Worm (Caenorhabditis elegans): ENCODE measurements around the gene nac-2.

The nac-2 gene

DNA sequence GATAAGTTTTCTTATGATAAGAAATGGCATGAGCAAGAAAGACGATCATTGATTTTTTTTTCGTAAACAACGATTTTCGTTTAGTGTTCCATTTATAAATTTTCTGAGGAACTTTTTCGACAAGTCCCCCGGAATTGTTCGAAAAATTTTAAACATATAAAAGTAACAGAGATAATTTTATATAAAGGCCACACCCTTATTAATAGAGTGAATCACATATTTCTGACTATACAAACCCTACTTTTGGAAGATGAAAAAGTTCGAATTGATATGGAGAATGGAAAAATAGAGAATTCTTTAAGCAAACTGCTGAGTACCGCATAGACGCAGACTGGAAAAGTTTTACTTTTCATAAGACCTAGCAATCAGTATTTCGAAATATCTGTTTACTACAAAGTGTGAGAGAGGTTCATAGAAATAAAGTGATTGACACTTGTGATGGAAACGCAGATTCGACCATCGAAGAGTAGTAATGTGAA lies 8.1 kb upstream of the nac-2 start (continued):
- TF ChIP-seq fkh-10 (GFP tag; optimal IDR thresholded peaks at IDR 0.05) (peak; percentile 5), ceh-28 (tag; optimal IDR thresholded peaks at IDR 0.05) (peak; percentile 55), snpc-4 (tag; optimal IDR thresholded peaks at IDR 0.05) (peak; percentile 60)

DNA sequence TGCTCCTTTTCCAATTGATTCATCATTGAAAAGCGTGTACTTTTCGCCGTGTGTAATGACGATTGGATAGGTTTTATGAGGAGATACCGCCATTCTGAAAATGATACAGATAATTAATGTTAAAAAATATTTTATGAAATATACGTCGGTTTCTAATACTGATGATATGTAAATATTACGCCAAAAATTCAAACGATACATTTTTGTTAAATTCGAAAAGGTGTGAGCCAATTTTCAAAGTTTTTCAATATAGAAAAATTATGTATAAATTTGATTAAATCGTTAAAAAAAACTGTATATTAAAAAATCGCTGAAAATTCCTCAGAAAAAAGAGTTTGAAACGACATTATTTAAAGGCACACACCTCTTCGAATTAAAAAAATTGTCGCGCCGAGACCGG lies 7.5 kb upstream of the nac-2 start, which contains the start of gene ikke-1:
Gene ikke-1 (minus strand): TSS at position 101 of the 400 bp plus-strand sequence.
- TF ChIP-seq fos-1 (tag; optimal IDR thresholded peaks at IDR 0.05): no peak
- TF ChIP-seq skn-1 (tag; optimal IDR thresholded peaks at IDR 0.05): no peak
- TF ChIP-seq unc-62 (GFP tag; optimal IDR thresholded peaks at IDR 0.05): no peak
- TF ChIP-seq fkh-10 (GFP tag; optimal IDR thresholded peaks at IDR 0.05): no peak
- no peak for TF ChIP-seq fkh-2 (tag; optimal IDR thresholded peaks at IDR 0.05)
- no peak for TF ChIP-seq nhr-28 (tag; optimal IDR thresholded peaks at IDR 0.05)
- no peak for TF ChIP-seq pqm-1 (tag; optimal IDR thresholded peaks at IDR 0.05)
- no peak for TF ChIP-seq ceh-28 (tag; optimal IDR thresholded peaks at IDR 0.05)
- no peak for TF ChIP-seq egl-27 (tag; optimal IDR thresholded peaks at IDR 0.05)
- no peak for TF ChIP-seq daf-12 (tag; optimal IDR thresholded peaks at IDR 0.05)
- no peak for TF ChIP-seq nhr-67 (tag; optimal IDR thresholded peaks at IDR 0.05)
- no peak for TF ChIP-seq nhr-11 (tag; optimal IDR thresholded peaks at IDR 0.05)
- TF ChIP-seq jun-1 (tag; optimal IDR thresholded peaks at IDR 0.05): no peak

DNA sequence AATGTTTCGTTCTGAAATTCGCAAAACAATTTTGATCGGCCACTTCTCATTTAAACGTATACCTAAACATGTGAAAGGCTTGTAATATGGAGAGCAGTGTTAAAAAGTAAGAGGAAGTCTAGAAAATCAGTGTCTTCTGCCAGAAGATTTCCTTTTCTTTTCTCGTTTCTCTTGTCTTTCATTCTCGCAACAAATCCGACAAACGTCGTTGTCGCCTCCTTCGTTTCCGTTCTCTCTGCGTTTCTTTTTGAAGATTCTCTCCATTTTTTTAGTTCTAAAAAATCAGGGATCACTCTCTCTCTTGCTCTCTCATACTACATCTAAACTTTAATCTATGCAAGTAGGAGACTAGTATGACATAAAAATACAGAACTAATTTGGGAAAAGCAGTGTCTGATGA lies 4.2 kb upstream of the nac-2 start:
- TF ChIP-seq nhr-28 (tag; optimal IDR thresholded peaks at IDR 0.05): no peak
- TF ChIP-seq fkh-10 (GFP tag; optimal IDR thresholded peaks at IDR 0.05): peak; percentile 6

DNA sequence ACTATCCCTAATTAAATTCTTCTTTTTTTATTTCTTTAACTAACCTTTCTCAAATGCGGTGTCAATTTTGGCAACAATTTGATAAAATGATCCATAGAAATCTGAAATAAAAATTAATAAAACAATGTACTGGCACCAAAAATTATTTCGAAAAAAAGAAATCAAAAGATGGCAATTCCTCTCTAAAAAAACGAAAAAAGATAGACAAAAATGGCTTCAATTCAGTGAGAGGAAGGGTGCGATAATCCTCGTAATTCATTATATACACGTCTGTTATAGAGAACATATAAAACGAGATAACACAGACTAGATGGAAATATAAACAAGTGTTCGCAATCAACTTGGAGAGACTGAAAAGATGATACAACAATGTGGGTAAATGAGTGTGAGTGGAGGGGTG lies 2.7 kb upstream of the nac-2 start, which contains the start of gene R107.2:
Gene R107.2 (minus strand): TSS at position 101 of the 400 bp plus-strand sequence.
- TF ChIP-seq ceh-9 (tag; optimal IDR thresholded peaks at IDR 0.05): no peak
- no peak for TF ChIP-seq unc-39 (tag; optimal IDR thresholded peaks at IDR 0.05)
- no peak for TF ChIP-seq daf-12 (tag; optimal IDR thresholded peaks at IDR 0.05)
- no peak for TF ChIP-seq nhr-23 (tag; optimal IDR thresholded peaks at IDR 0.05)
- no peak for TF ChIP-seq nhr-76 (tag; optimal IDR thresholded peaks at IDR 0.05)
- TF ChIP-seq lin-39 (tag; optimal IDR thresholded peaks at IDR 0.05): no peak
- TF ChIP-seq nhr-11 (tag; optimal IDR thresholded peaks at IDR 0.05): no peak
- no peak for TF ChIP-seq lsy-12 (tag; optimal IDR thresholded peaks at IDR 0.05)
- no peak for TF ChIP-seq unc-62 (GFP tag; optimal IDR thresholded peaks at IDR 0.05)

DNA sequence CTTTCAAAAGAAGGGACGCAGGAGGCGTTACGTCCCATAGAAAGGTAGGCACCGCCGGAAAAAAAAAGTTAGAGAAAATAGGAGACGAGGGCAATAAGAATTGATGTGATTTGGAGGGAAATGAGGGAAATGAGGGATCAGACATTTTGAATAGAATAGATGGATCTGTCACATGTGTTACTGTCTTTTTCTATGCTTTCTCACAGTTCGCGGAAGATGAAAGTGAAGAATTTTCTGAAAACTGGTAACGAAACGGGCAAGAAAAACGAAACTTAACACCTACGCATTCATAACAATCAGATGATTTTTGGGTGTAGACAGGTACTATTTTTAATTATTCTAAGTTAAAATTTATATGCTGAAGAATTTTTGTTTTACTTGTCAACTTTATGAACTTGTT lies 5.4 kb downstream of the nac-2 start, which contains the start of gene R107.9:
Gene R107.9 (plus strand): TSS at position 301 of the 400 bp plus-strand sequence.
- TF ChIP-seq egl-5 (tag; optimal IDR thresholded peaks at IDR 0.05): peak; percentile 17
- TF ChIP-seq lin-15B (tag; optimal IDR thresholded peaks at IDR 0.05): no peak
- no peak for TF ChIP-seq lin-39 (tag; optimal IDR thresholded peaks at IDR 0.05)
- no peak for TF ChIP-seq daf-12 (tag; optimal IDR thresholded peaks at IDR 0.05)
- no peak for TF ChIP-seq ama-1 (optimal IDR thresholded peaks at IDR 0.05)
- TF ChIP-seq nhr-237 (tag; optimal IDR thresholded peaks at IDR 0.05): no peak
- no peak for TF ChIP-seq egl-27 (tag; optimal IDR thresholded peaks at IDR 0.05)

DNA sequence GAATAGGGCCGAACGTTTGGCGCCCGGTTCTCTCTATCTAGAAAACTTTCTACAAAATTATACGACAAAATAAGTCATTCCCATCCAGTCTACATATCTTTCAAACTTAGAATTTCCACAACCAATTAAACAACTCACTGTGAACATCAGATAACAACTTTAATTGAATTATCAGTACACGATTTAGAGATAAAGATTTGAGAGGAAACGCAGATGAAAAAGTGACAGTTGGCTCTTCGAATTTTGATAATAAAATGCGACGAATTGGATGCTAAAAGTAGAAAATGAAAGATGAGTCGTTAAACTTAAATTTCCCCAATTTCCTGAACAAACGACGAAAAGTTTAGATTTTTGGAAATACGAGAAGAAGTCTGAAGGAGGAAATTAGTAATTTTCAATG lies 8.1 kb downstream of the nac-2 start:
- TF ChIP-seq unc-62 (GFP tag; optimal IDR thresholded peaks at IDR 0.05) (no peak), ama-1 (optimal IDR thresholded peaks at IDR 0.05) (no peak), pqm-1 (tag; optimal IDR thresholded peaks at IDR 0.05) (peak; percentile 62), elt-3 (tag; optimal IDR thresholded peaks at IDR 0.05) (no peak), elt-2 (tag; optimal IDR thresholded peaks at IDR 0.05) (peak; percentile 89), ceh-28 (tag; optimal IDR thresholded peaks at IDR 0.05) (no peak), mdl-1 (tag; optimal IDR thresholded peaks at IDR 0.05) (no peak), egl-5 (tag; optimal IDR thresholded peaks at IDR 0.05) (no peak)

DNA sequence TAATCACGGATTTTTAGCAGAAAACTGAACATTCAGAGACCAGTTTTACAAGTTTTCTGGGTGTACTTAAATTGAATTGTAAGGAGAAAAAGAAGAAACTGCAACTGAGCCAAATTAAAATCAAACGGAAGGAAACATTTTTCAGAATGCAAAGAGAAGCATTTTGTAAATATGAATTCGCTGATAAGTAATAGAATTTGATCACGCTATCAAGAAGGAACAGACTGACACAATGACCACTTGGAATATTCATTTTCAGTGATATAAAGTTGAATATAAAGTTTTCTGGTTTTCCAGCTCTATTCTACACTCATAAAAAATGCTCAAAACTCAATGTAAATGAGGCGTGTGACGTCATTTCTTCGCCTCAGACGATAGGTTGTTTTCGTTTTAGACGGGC lies 9.0 kb downstream of the nac-2 start:
- TF ChIP-seq nhr-67 (tag; optimal IDR thresholded peaks at IDR 0.05): no peak
- TF ChIP-seq aly-2 (tag; optimal IDR thresholded peaks at IDR 0.05): no peak
- no peak for TF ChIP-seq tbx-2 (tag; optimal IDR thresholded peaks at IDR 0.05)
- TF ChIP-seq nhr-28 (tag; optimal IDR thresholded peaks at IDR 0.05): no peak
- TF ChIP-seq mml-1 (tag; optimal IDR thresholded peaks at IDR 0.05): no peak
- no peak for TF ChIP-seq skn-1 (tag; optimal IDR thresholded peaks at IDR 0.05)
- peak; percentile 10 for TF ChIP-seq pha-4 (tag; optimal IDR thresholded peaks at IDR 0.05)
- TF ChIP-seq ceh-16 (tag; optimal IDR thresholded peaks at IDR 0.05): no peak
- no peak for TF ChIP-seq egl-27 (tag; optimal IDR thresholded peaks at IDR 0.05)
- TF ChIP-seq R02D3.7 (tag; optimal IDR thresholded peaks at IDR 0.05): no peak
- no peak for TF ChIP-seq ztf-4 (tag; optimal IDR thresholded peaks at IDR 0.05)
- TF ChIP-seq snpc-4 (tag; optimal IDR thresholded peaks at IDR 0.05): no peak
- no peak for TF ChIP-seq eor-1 (tag; optimal IDR thresholded peaks at IDR 0.05)
- TF ChIP-seq elt-2 (tag; optimal IDR thresholded peaks at IDR 0.05): peak; percentile 57
- TF ChIP-seq lsy-12 (tag; optimal IDR thresholded peaks at IDR 0.05): no peak
- no peak for TF ChIP-seq fkh-2 (tag; optimal IDR thresholded peaks at IDR 0.05)
- no peak for TF ChIP-seq nhr-237 (tag; optimal IDR thresholded peaks at IDR 0.05)
- TF ChIP-seq hmg-11 (tag; optimal IDR thresholded peaks at IDR 0.05): no peak
- TF ChIP-seq nhr-25 (tag; optimal IDR thresholded peaks at IDR 0.05): no peak
- peak; percentile 51 for TF ChIP-seq jun-1 (tag; optimal IDR thresholded peaks at IDR 0.05)
- TF ChIP-seq ceh-82 (tag; optimal IDR thresholded peaks at IDR 0.05): no peak
- TF ChIP-seq ceh-9 (tag; optimal IDR thresholded peaks at IDR 0.05): no peak
